Fruit fly (Drosophila melanogaster) Kc167 (cell line): ENCODE measurements around the gene salm.

Experiments
- Myc ChIP-seq: fragments of >200 bp; optimal IDR thresholded peaks from 2 replicates; lab custom pipeline; 2017; ENCODE audit warnings: missing external identifiers
- Sin3A ChIP-seq: fragments of >200 bp; optimal IDR thresholded peaks from 2 replicates; lab custom pipeline; 2018; ENCODE audit warnings: missing external identifiers
- h ChIP-seq: fragments of >200 bp; optimal IDR thresholded peaks from 3 replicates; lab custom pipeline; 2018; ENCODE audit warnings: missing external identifiers
- insv ChIP-seq: fragments of >200 bp; optimal IDR thresholded peaks from 3 replicates; lab custom pipeline; 2018; ENCODE audit warnings: missing external identifiers
- psq ChIP-seq: fragments of >200 bp; optimal IDR thresholded peaks from 2 replicates; lab custom pipeline; 2017; ENCODE audit warnings: missing external identifiers

dm6 chr2L:11452601-11453345, 7.4 kb upstream of the salm start:
- TF ChIP-seq Sin3A (lab: Kevin White, UChicago) (no peak), h (lab: Kevin White, UChicago) (no peak), Myc (no peak), psq (no peak), insv (lab: Kevin White, UChicago) (no peak)
